Fruit fly (Drosophila melanogaster) whole organism, adult: ENCODE measurements around the gene CG34461.

Experiments used
- CG5204 ChIP-seq: fragments of 200-800 bp; sonication (Bioruptor generic); optimal IDR thresholded peaks from 2 replicates; lab custom pipeline; 2016; ENCODE audit warnings: missing biosample characterization, missing genetic modification characterization
- Clk ChIP-seq: fragments of 200-800 bp; sonication (Bioruptor generic); optimal IDR thresholded peaks from 2 replicates; lab custom pipeline; 2017; ENCODE audit warnings: missing biosample characterization, missing genetic modification characterization
- Crg-1 ChIP-seq: fragments of 200-800 bp; sonication (Bioruptor generic); optimal IDR thresholded peaks from 2 replicates; lab custom pipeline; 2016; ENCODE audit warnings: missing biosample characterization, missing genetic modification characterization
- Hr96 ChIP-seq: fragments of 200-800 bp; sonication (Bioruptor generic); optimal IDR thresholded peaks from 2 replicates; lab custom pipeline; 2016; ENCODE audit warnings: missing biosample characterization, missing genetic modification characterization
- cnc ChIP-seq, 2 experiments: fragments of >200 bp; optimal IDR thresholded peaks; 2 replicates each; lab custom pipeline; 2017
- toe ChIP-seq: fragments of 200-800 bp; sonication (Bioruptor generic); optimal IDR thresholded peaks from 2 replicates; lab custom pipeline; 2016; ENCODE audit warnings: missing biosample characterization, missing genetic modification characterization

DNA sequence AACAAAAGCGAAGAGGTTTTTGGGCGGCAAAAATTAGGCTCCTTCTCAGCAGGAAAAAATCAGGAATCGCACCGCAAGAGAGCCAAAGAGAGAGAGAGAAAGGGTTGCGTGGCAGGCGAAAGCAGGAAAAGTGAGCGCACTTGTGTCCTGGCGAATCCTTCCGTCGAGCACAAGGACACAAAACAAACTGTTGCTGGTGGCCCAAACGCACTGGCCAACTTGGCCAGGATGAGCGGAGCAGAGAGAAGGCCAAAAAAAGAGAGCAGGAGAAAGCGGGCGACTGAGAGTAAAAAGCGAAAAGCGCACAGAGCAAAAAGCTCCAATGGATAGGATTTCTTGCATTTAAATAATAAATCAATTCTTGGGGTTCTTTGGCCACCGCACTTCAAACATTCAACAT, 40.4 kb upstream of the CG34461 start:
- TF ChIP-seq CG5204 (no peak), cnc (optimal IDR thresholded peaks at IDR 0.05; lab: Kevin White, UChicago) (no peak), toe (GFP tag; lab: Kevin White, UChicago) (no peak), Clk (GFP tag; lab: Kevin White, UChicago) (no peak), Hr96 (GFP tag; lab: Kevin White, UChicago) (no peak), Crg-1 (no peak)
